Worm (Caenorhabditis elegans): ENCODE data around the gene B0302.2.

The B0302.2 gene

DNA sequence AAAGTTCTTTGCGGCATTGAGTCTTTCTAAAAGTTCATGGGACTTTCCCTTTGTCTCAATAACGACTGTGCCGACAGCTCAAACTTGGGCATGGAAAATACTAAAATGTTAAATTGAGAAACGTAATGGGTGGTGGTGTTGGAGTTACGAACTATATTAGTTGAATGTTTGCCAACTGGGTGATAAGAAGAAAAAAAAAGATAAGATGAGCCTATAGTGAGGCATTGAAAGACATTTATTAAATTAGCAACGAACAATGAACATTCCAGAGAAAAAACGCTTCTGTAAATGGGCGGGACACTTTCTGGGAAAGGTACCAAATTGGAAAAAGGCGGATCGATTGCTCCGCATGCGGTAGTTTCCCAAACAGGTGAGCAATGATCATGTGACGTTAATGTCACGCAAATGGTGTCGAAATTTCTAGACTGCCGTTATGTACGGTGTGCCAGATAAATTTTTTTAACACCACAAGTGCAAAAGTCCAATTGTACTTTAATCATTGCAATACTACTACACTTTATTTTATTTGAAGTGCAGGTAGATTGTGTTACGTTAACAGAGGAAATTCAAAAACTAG lies 39.0 kb upstream of the B0302.2 start:
- no peak for TF ChIP-seq attf-6 (GFP tag; IDR thresholded peaks at IDR 0.05)
- TF ChIP-seq nhr-80 (tag; optimal IDR thresholded peaks at IDR 0.05) = peak; percentile 42
- peak; percentile 72; the same call in 1 of the 2 replicates for TF ChIP-seq hsf-1 (GFP tag; IDR thresholded peaks at IDR 0.05)
- no peak; the same call in 1 of the 2 replicates for TF ChIP-seq cebp-1 (GFP tag; IDR thresholded peaks at IDR 0.05)
- TF ChIP-seq cebp-1 (tag; optimal IDR thresholded peaks at IDR 0.05) = peak; percentile 70
- no peak for TF ChIP-seq efl-1 (GFP tag; optimal IDR thresholded peaks at IDR 0.05)
- TF ChIP-seq T07F8.4 (tag; optimal IDR thresholded peaks at IDR 0.05) = no peak
- peak in 1 of 2 experiments; percentile 40 for TF ChIP-seq let-607 (tag; optimal IDR thresholded peaks at IDR 0.05)
- no peak for TF ChIP-seq Y53G8AR.9 (GFP tag; conservative IDR thresholded peaks at IDR 0.05)

DNA sequence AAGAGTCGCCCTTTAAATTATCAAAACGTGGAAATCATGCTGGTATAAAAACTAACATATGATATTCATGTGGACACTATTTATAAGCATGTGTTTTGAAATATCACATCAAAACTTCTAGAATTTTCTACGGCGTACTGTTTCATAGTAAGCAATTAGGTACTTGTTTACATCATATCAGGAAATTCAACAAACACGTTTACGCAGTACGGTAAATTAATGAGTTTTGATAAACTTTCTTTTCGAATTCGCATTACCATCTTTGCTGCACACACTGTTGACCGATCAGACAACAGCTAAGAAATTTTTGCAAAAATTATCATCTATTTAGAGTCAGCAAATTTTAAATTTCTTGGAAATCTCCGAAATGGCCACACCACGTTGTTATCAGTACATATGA lies 37.9 kb upstream of the B0302.2 start:
- TF ChIP-seq bed-1 (GFP tag; IDR thresholded peaks at IDR 0.05) (no peak), nhr-80 (tag; optimal IDR thresholded peaks at IDR 0.05) (peak; percentile 16)

DNA sequence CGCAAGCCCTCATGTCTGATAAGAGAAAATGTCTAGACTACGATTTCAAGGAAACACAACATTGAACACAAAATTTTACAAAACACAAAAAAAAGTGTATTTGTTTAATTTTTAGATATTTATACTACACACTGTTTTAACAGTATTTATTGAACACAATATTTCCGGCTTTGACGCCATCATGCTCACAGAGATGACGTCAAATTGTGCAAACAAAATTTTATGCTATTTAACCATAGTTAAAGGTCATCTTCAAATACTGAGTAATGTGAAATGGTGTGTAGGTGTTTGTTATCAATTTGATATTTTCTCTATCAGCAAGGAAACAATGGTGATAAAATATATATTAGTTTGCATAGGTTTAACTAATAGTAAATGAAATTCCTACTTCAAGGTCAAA lies 31.8 kb upstream of the B0302.2 start:
- TF ChIP-seq ceh-58 (GFP tag; IDR thresholded peaks at IDR 0.05) (no peak), efl-1 (GFP tag; optimal IDR thresholded peaks at IDR 0.05) (no peak), xnd-1 (tag; optimal IDR thresholded peaks at IDR 0.05) (no peak), cebp-1 (GFP tag; IDR thresholded peaks at IDR 0.05) (no peak), cebp-1 (tag; optimal IDR thresholded peaks at IDR 0.05) (peak; percentile 44), rec-8 (tag; optimal IDR thresholded peaks at IDR 0.05) (no peak), Y95B8A.8 (GFP tag; IDR thresholded peaks at IDR 0.05) (no peak), lir-1 (GFP tag; conservative IDR thresholded peaks at IDR 0.05) (no peak), ztf-3 (GFP tag; optimal IDR thresholded peaks at IDR 0.05) (no peak), rpc-1 (optimal IDR thresholded peaks at IDR 0.05) (no peak), rpc-1 (tag; optimal IDR thresholded peaks at IDR 0.05) (no peak), nhr-80 (tag; optimal IDR thresholded peaks at IDR 0.05) (peak; percentile 50), ztf-18 (tag; optimal IDR thresholded peaks at IDR 0.05) (no peak)

DNA sequence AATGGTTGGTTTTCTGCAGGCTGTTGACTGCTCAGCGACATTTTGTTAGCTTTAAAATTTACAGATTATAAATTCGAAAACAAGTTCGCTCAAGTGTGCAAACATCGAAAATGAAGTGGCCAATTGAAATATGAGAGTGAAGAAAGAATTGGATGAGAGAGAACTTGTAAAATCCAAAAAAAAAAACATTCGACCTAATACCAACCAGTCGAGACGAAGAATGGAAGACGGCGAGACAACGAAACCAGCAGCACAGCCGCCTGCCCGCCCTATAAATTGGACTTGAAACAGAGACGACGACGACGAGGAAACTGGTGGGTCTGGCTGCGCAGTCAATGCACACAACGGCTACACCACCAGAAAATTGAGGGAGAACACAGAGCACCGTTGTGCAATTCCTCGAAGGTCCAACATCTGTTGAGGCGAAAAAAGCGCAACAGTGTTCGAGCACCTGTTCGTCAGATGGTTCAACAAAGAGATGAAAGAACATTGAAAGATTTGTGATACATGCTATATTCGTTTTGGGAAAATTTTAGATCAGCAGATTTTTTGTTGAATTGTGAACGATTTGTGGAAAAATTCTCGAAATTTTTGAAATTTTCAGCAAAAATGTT lies 28.4 kb upstream of the B0302.2 start, which contains the start of gene T23C6.4:
Gene T23C6.4, minus strand, starts transcription at position 51 of the 614 bp plus-strand sequence.
- TF ChIP-seq nhr-80 (tag; optimal IDR thresholded peaks at IDR 0.05) (no peak), dpl-1 (GFP tag; optimal IDR thresholded peaks at IDR 0.05) (no peak), Y56A3A.18 (GFP tag; IDR thresholded peaks at IDR 0.05) (no peak), egrh-3 (GFP tag; IDR thresholded peaks at IDR 0.05) (no peak), ccch-3 (GFP tag; optimal IDR thresholded peaks at IDR 0.05) (no peak), nhr-120 (GFP tag; IDR thresholded peaks at IDR 0.05) (no peak), lsl-1 (GFP tag; optimal IDR thresholded peaks at IDR 0.05) (no peak), tbp1 (GFP tag; optimal IDR thresholded peaks at IDR 0.05) (no peak), let-526 (GFP tag; IDR thresholded peaks at IDR 0.05) (no peak)

DNA sequence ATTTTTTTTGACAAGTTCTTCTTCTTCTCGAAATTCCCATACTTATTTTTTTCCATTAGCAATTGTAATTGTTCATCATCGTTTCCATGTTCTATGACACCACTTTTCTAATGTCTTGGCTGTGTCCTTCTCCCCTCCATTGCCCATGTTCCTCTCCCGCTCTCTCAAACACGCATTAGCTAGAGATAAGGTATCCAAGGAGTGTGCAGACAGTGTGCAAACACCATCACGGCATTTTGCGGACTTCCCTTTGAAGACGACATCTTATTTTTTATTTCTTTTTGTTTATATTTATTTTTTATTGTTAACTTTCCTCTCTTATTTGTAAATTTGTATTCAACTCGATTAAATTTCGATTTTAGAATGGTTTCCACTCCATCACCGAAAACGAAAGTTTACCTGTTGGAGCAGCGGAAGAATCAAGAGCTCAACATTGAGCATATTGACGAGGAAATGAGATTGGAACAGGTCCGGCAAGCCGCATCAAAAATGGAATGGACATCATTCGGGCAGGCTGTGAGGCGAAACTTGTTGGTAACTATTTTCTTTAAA lies 27.1 kb upstream of the B0302.2 start, which contains the start of gene mdt-1.2:
Gene mdt-1.2, plus strand, starts transcription at position 363 of the 552 bp plus-strand sequence.
- TF ChIP-seq hmg-1.2 (GFP tag; IDR thresholded peaks at IDR 0.05) (peak; percentile 91), mes-4 (tag; optimal IDR thresholded peaks at IDR 0.05) (no peak), pbrm-1 (GFP tag; IDR thresholded peaks at IDR 0.05) (peak; percentile 19; the same call in 1 of the 2 replicates), nfyb-1 (GFP tag; IDR thresholded peaks at IDR 0.05) (peak; percentile 42; the same call in 1 of the 2 replicates), sptf-2 (GFP tag; optimal IDR thresholded peaks at IDR 0.05) (no peak), ZK185.1 (tag; optimal IDR thresholded peaks at IDR 0.05; ENCODE audit: poor library complexity, severe bottlenecking) (peak; percentile 60), rcor-1 (GFP tag; IDR thresholded peaks at IDR 0.05) (0 out of 2 replicates have a peak, but pooled peaks have one; percentile 37), snpc-4 (GFP tag; optimal IDR thresholded peaks at IDR 0.05) (peak; percentile 30), snpc-4 (tag; optimal IDR thresholded peaks at IDR 0.05) (peak in 1 of 4 experiments; percentile 17), hlh-26 (GFP tag; conservative IDR thresholded peaks at IDR 0.05) (no peak), dox-1 (GFP tag; IDR thresholded peaks at IDR 0.05) (0 out of 2 replicates have a peak, but pooled peaks have one; percentile 35), ekl-4 (GFP tag; IDR thresholded peaks at IDR 0.05) (0 out of 2 replicates have a peak, but pooled peaks have one; percentile 25), ceh-27 (GFP tag; optimal IDR thresholded peaks at IDR 0.05) (peak; percentile 61), lin-40 (tag; optimal IDR thresholded peaks at IDR 0.05) (peak; percentile 74), let-607 (tag; optimal IDR thresholded peaks at IDR 0.05) (peak in 1 of 2 experiments; percentile 45)
